Worm (Caenorhabditis elegans): Measurements from ENCODE around the gene nrde-2.

ce11 chrII:10252048-10252447, 4.6 kb upstream of the nrde-2 start:
- TF ChIP-seq ceh-63 (GFP tag; optimal IDR thresholded peaks at IDR 0.05) (no peak), rnt-1 (tag; optimal IDR thresholded peaks at IDR 0.05) (no peak), zag-1 (tag; optimal IDR thresholded peaks at IDR 0.05) (no peak), efl-1 (optimal IDR thresholded peaks at IDR 0.05) (no peak), efl-1 (GFP tag; optimal IDR thresholded peaks at IDR 0.05 in 1 of 2) (no peak), vab-15 (tag; optimal IDR thresholded peaks at IDR 0.05) (no peak), nhr-77 (tag; optimal IDR thresholded peaks at IDR 0.05) (no peak), nhr-237 (tag; optimal IDR thresholded peaks at IDR 0.05) (no peak), ceh-8 (GFP tag; optimal IDR thresholded peaks at IDR 0.05) (no peak), nhr-19 (GFP tag; conservative IDR thresholded peaks at IDR 0.05) (no peak), lin-39 (tag; optimal IDR thresholded peaks at IDR 0.05) (no peak), nhr-11 (tag; optimal IDR thresholded peaks at IDR 0.05) (no peak), nhr-12 (tag; optimal IDR thresholded peaks at IDR 0.05) (no peak), jun-1 (tag; optimal IDR thresholded peaks at IDR 0.05) (no peak), irx-1 (tag; optimal IDR thresholded peaks at IDR 0.05) (no peak)
